Worm (Caenorhabditis elegans): ENCODE measurements around the gene emb-27.

emb-27 gene

ce11 chrII:8131413-8131966, 30.5 kb downstream of the emb-27 start (continued):
- TF ChIP-seq snpc-4 (tag; optimal IDR thresholded peaks at IDR 0.05) (no peak), ces-1 (GFP tag; optimal IDR thresholded peaks at IDR 0.05) (no peak), lin-14 (GFP tag; optimal IDR thresholded peaks at IDR 0.05) (peak; percentile 87), vab-15 (tag; optimal IDR thresholded peaks at IDR 0.05) (no peak), F16B12.6 (tag; optimal IDR thresholded peaks at IDR 0.05) (peak; percentile 17), unc-98 (GFP tag; IDR thresholded peaks at IDR 0.05) (no peak), xbp-1 (tag; optimal IDR thresholded peaks at IDR 0.05) (peak; percentile 12), unc-86 (tag; optimal IDR thresholded peaks at IDR 0.05) (no peak), pag-3 (tag; optimal IDR thresholded peaks at IDR 0.05; ENCODE audit: borderline replicate concordance, insufficient read depth) (no peak), nhr-90 (tag; optimal IDR thresholded peaks at IDR 0.05; ENCODE audit: poor library complexity) (peak; percentile 41), pqm-1 (tag; optimal IDR thresholded peaks at IDR 0.05) (no peak), C16A3.4 (tag; optimal IDR thresholded peaks at IDR 0.05) (no peak), mep-1 (tag; optimal IDR thresholded peaks at IDR 0.05) (peak; percentile 32), ceh-63 (GFP tag; optimal IDR thresholded peaks at IDR 0.05) (no peak), ceh-90 (tag; optimal IDR thresholded peaks at IDR 0.05) (no peak), lin-15B (tag; optimal IDR thresholded peaks at IDR 0.05) (no peak), skn-1 (tag; optimal IDR thresholded peaks at IDR 0.05) (peak; percentile 2), alr-1 (tag; optimal IDR thresholded peaks at IDR 0.05; ENCODE audit: borderline replicate concordance) (no peak), nhr-76 (tag; optimal IDR thresholded peaks at IDR 0.05) (no peak), nhr-11 (tag; optimal IDR thresholded peaks at IDR 0.05) (no peak), fkh-8 (tag; optimal IDR thresholded peaks at IDR 0.05) (peak; percentile 79), fos-1 (tag; optimal IDR thresholded peaks at IDR 0.05) (no peak), hlh-4 (tag; optimal IDR thresholded peaks at IDR 0.05) (no peak), Y116A8C.19 (tag; optimal IDR thresholded peaks at IDR 0.05; ENCODE audit: borderline replicate concordance) (no peak), unc-130 (tag; optimal IDR thresholded peaks at IDR 0.05) (peak; percentile 68), nhr-85 (tag) (peak; percentile 97), lir-3 (tag; optimal IDR thresholded peaks at IDR 0.05; ENCODE audit: poor library complexity) (no peak), mdl-1 (tag; optimal IDR thresholded peaks at IDR 0.05) (peak in 1 of 2 experiments; percentile 15), snu-23 (GFP tag; optimal IDR thresholded peaks at IDR 0.05) (peak; percentile 73), sox-4 (tag; optimal IDR thresholded peaks at IDR 0.05) (no peak), efl-1 (optimal IDR thresholded peaks at IDR 0.05) (peak; percentile 19 to 20), efl-1 (GFP tag; optimal IDR thresholded peaks at IDR 0.05 in 1 of 2) (peak in 1 of 2 experiments; percentile 61), dsc-1 (tag; optimal IDR thresholded peaks at IDR 0.05) (no peak), swsn-7 (tag; optimal IDR thresholded peaks at IDR 0.05) (peak; percentile 42), ceh-88 (GFP tag; IDR thresholded peaks at IDR 0.05) (no peak), sptf-1 (tag; optimal IDR thresholded peaks at IDR 0.05) (no peak), jun-1 (tag; optimal IDR thresholded peaks at IDR 0.05) (peak; percentile 66), nhr-77 (tag; optimal IDR thresholded peaks at IDR 0.05) (peak; percentile 68), tlp-1 (tag; optimal IDR thresholded peaks at IDR 0.05) (no peak), ztf-11 (tag; optimal IDR thresholded peaks at IDR 0.05) (no peak), lin-35 (GFP tag; optimal IDR thresholded peaks at IDR 0.05) (peak; percentile 5 to 67), pax-3 (tag; optimal IDR thresholded peaks at IDR 0.05) (no peak), grh-1 (GFP tag; IDR thresholded peaks at IDR 0.05) (peak; percentile 96), nhr-19 (GFP tag; conservative IDR thresholded peaks at IDR 0.05) (0 out of 2 replicates have a peak, but pooled peaks have one; percentile 29), fkh-4 (tag; optimal IDR thresholded peaks at IDR 0.05; ENCODE audit: borderline replicate concordance) (no peak), nhr-47 (tag; optimal IDR thresholded peaks at IDR 0.05) (peak; percentile 24), isw-1 (GFP tag; IDR thresholded peaks at IDR 0.05) (no peak), aha-1 (tag; optimal IDR thresholded peaks at IDR 0.05) (no peak), C04F5.9 (tag; optimal IDR thresholded peaks at IDR 0.05) (no peak)

Data from whole organism, L1 larva.